Worm (Caenorhabditis elegans): ENCODE results near the gene R13A1.5.
A peak's percentile ranks its signal among the peaks of the same experiment; 100 is the strongest.

R13A1.5 gene

DNA sequence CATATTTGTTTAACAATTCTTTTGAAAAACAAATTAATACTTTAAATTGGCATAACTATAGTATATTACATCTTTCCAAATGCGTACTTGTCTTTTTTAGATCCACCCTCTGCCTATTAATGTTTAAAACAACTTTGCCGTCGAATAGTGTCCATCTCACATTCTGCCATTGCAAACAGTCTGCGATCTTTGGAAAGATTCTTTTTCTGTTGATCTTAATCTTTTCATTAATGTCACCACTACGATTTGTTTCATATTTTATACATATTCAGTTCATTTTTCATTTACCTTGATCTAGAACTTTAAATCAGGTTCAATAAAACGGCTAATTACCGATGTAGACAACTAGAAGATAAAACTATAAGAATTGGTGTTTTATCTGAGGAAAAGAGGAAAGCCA is 43.0 kb upstream of the R13A1.5 start:
- peak; percentile 16 for TF ChIP-seq nhr-85 (tag)
- no peak for TF ChIP-seq grh-1 (GFP tag; IDR thresholded peaks at IDR 0.05)

- peak; percentile 34 for TF ChIP-seq snu-23 (GFP tag; optimal IDR thresholded peaks at IDR 0.05)
- peak in 1 of 2 experiments; percentile 15 for TF ChIP-seq lsy-2 (tag; optimal IDR thresholded peaks at IDR 0.05)
- TF ChIP-seq dsc-1 (tag; optimal IDR thresholded peaks at IDR 0.05): no peak
- peak; percentile 81 for TF ChIP-seq blmp-1 (tag; optimal IDR thresholded peaks at IDR 0.05)
- TF ChIP-seq unc-86 (tag; optimal IDR thresholded peaks at IDR 0.05): no peak
- no peak for TF ChIP-seq fkh-10 (GFP tag; optimal IDR thresholded peaks at IDR 0.05)
- TF ChIP-seq egl-27 (tag; optimal IDR thresholded peaks at IDR 0.05): no peak
- peak; percentile 32 for TF ChIP-seq nhr-71 (tag; optimal IDR thresholded peaks at IDR 0.05)
- TF ChIP-seq rnt-1 (tag; optimal IDR thresholded peaks at IDR 0.05): peak; percentile 28
- no peak for TF ChIP-seq fkh-8 (tag; optimal IDR thresholded peaks at IDR 0.05)
- peak in 2 of 6 experiments; percentile 3 to 7 for TF ChIP-seq elt-3 (tag; optimal IDR thresholded peaks at IDR 0.05)
- TF ChIP-seq pqm-1 (tag; optimal IDR thresholded peaks at IDR 0.05): no peak
- TF ChIP-seq pag-3 (tag; optimal IDR thresholded peaks at IDR 0.05; ENCODE audit: borderline replicate concordance, insufficient read depth): peak; percentile 57
- TF ChIP-seq lin-14 (GFP tag; optimal IDR thresholded peaks at IDR 0.05): peak; percentile 59
- no peak for TF ChIP-seq tlp-1 (tag; optimal IDR thresholded peaks at IDR 0.05)
- TF ChIP-seq mep-1 (tag; optimal IDR thresholded peaks at IDR 0.05): peak; percentile 29
- TF ChIP-seq nhr-20 (tag; optimal IDR thresholded peaks at IDR 0.05): peak; percentile 17
- peak; percentile 68 for TF ChIP-seq nhr-85 (tag)
These were observed 41.9 kb upstream of the R13A1.5 start for ce11 chrIV:7233566-7234014.

DNA sequence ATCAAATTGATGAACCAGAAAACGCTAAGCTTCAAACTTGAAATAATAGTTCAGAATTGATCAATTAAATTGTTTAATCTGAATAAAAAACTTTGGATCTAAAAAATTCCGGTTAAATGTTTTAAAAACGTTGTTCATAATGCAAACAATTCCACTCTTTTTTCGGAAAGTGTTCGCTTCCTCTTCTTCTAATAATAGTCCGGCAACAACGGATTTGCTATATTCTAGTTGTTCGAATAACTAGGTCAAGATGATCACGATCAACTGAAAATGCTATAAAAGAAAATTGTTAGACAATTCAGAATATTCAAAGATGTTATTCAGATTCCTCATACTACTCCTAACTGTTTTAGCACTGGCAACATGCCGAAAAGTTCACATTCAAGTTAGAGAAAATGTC is 39.3 kb upstream of the R13A1.5 start, which contains the start of gene D2024.4:
Gene D2024.4, plus strand, starts transcription at position 301 of the 400 bp plus-strand sequence.
- TF ChIP-seq unc-30 (tag; optimal IDR thresholded peaks at IDR 0.05) (no peak), egl-13 (tag; optimal IDR thresholded peaks at IDR 0.05) (no peak), efl-1 (optimal IDR thresholded peaks at IDR 0.05) (no peak), efl-1 (GFP tag; optimal IDR thresholded peaks at IDR 0.05 in 1 of 2) (peak in 1 of 2 experiments; percentile 61)

- TF ChIP-seq jun-1 (tag; optimal IDR thresholded peaks at IDR 0.05): peak; percentile 20
- no peak for TF ChIP-seq ztf-11 (tag; optimal IDR thresholded peaks at IDR 0.05)
- no peak for TF ChIP-seq egl-27 (tag; optimal IDR thresholded peaks at IDR 0.05)
- peak in 2 of 6 experiments; percentile 5 to 82 for TF ChIP-seq elt-3 (tag; optimal IDR thresholded peaks at IDR 0.05)
- TF ChIP-seq C04F5.9 (tag; optimal IDR thresholded peaks at IDR 0.05): no peak
- no peak for TF ChIP-seq sox-4 (tag; optimal IDR thresholded peaks at IDR 0.05)
- peak; percentile 61 for TF ChIP-seq swsn-7 (tag; optimal IDR thresholded peaks at IDR 0.05)
- peak; percentile 11 for TF ChIP-seq irx-1 (tag; optimal IDR thresholded peaks at IDR 0.05)
- TF ChIP-seq nhr-12 (tag; optimal IDR thresholded peaks at IDR 0.05): no peak
- TF ChIP-seq hlh-4 (tag; optimal IDR thresholded peaks at IDR 0.05): no peak
- TF ChIP-seq hlh-17 (GFP tag; optimal IDR thresholded peaks at IDR 0.05; ENCODE audit: borderline replicate concordance): no peak
- TF ChIP-seq alr-1 (tag; optimal IDR thresholded peaks at IDR 0.05; ENCODE audit: borderline replicate concordance): no peak
- TF ChIP-seq unc-62 (GFP tag; optimal IDR thresholded peaks at IDR 0.05): no peak
- no peak for TF ChIP-seq efl-3 (GFP tag; optimal IDR thresholded peaks at IDR 0.05)
- peak; percentile 13 for TF ChIP-seq elt-2 (tag; optimal IDR thresholded peaks at IDR 0.05)
- no peak for TF ChIP-seq pax-3 (tag; optimal IDR thresholded peaks at IDR 0.05)
- peak; percentile 27 for TF ChIP-seq F16B12.6 (tag; optimal IDR thresholded peaks at IDR 0.05)
- TF ChIP-seq tbx-2 (tag; optimal IDR thresholded peaks at IDR 0.05): peak; percentile 53
- peak; percentile 39 for TF ChIP-seq dsc-1 (tag; optimal IDR thresholded peaks at IDR 0.05)
- peak; percentile 51 to 69 (median 57) for TF ChIP-seq dpl-1 (GFP tag; optimal IDR thresholded peaks at IDR 0.05)
- peak; percentile 57 to 87 for TF ChIP-seq lsy-2 (tag; optimal IDR thresholded peaks at IDR 0.05)
- TF ChIP-seq lir-3 (tag; optimal IDR thresholded peaks at IDR 0.05; ENCODE audit: poor library complexity): peak; percentile 69
- 0 out of 2 replicates have a peak, but pooled peaks have one; percentile 13 for TF ChIP-seq nhr-19 (GFP tag; conservative IDR thresholded peaks at IDR 0.05)
- no peak for TF ChIP-seq sptf-1 (tag; optimal IDR thresholded peaks at IDR 0.05)
- peak; percentile 87 for TF ChIP-seq lin-14 (GFP tag; optimal IDR thresholded peaks at IDR 0.05)
- peak; percentile 47 for TF ChIP-seq egl-13 (tag; optimal IDR thresholded peaks at IDR 0.05)
- TF ChIP-seq nhr-77 (tag; optimal IDR thresholded peaks at IDR 0.05): peak; percentile 49
- no peak for TF ChIP-seq nhr-84 (tag; optimal IDR thresholded peaks at IDR 0.05)
- TF ChIP-seq isw-1 (GFP tag; IDR thresholded peaks at IDR 0.05): peak; percentile 32
- TF ChIP-seq aly-2 (tag; optimal IDR thresholded peaks at IDR 0.05): no peak
These were observed 38.6 kb upstream of the R13A1.5 start, which contains the start of gene cap-1 for ce11 chrIV:7230198-7230597. TSS of gene cap-1 (minus strand) at chrIV:7230223.

All from whole organism, L1 larva.